Fruit fly (Drosophila melanogaster) whole organism, prepupa: ENCODE results near the gene His2Av.

Experiments
- Blimp-1 ChIP-seq: fragments of 200-800 bp; sonication (Bioruptor generic); optimal IDR thresholded peaks from 3 replicates; lab custom pipeline; 2017; ENCODE audit warnings: missing biosample characterization, missing genetic modification characterization, mild to moderate bottlenecking, moderate library complexity, missing genetic modification reagents
- CG10631 ChIP-seq: fragments of 200-800 bp; sonication (Bioruptor generic); optimal IDR thresholded peaks from 2 replicates; lab custom pipeline; 2016; ENCODE audit warnings: missing biosample characterization, missing genetic modification characterization
- CG10669 ChIP-seq: fragments of 200-800 bp; sonication (Bioruptor generic); optimal IDR thresholded peaks from 3 replicates; lab custom pipeline; 2018; ENCODE audit warnings: missing biosample characterization, mild to moderate bottlenecking, missing genetic modification characterization, moderate library complexity
- CG11294 ChIP-seq: fragments of 200-800 bp; sonication (Bioruptor generic); IDR thresholded peaks from 2 replicates; pipeline ENCODE4 v1.3.6; 2022; ENCODE audit warnings: missing biosample characterization, missing genetic modification characterization
- CG11762 ChIP-seq: fragments of 200-800 bp; sonication (Bioruptor generic); optimal IDR thresholded peaks from 3 replicates; lab custom pipeline; 2016; ENCODE audit warnings: missing biosample characterization, missing genetic modification characterization; ENCODE audit not compliant: insufficient read depth
- CG11902 ChIP-seq: fragments of 200-800 bp; sonication (Bioruptor generic); optimal IDR thresholded peaks from 3 replicates; lab custom pipeline; 2016; ENCODE audit warnings: missing biosample characterization, missing genetic modification characterization
- CG15336 ChIP-seq: fragments of 200-800 bp; sonication (Bioruptor generic); IDR thresholded peaks from 2 replicates; pipeline ENCODE4 v1.3.6; 2022; ENCODE audit warnings: missing biosample characterization, missing genetic modification characterization
- CG1621 ChIP-seq: fragments of 200-800 bp; sonication (Bioruptor generic); optimal IDR thresholded peaks from 3 replicates; lab custom pipeline; 2018; ENCODE audit warnings: missing biosample characterization, mild to moderate bottlenecking, missing genetic modification characterization
- CG16779 ChIP-seq: fragments of 200-800 bp; sonication (Bioruptor generic); optimal IDR thresholded peaks from 3 replicates; lab custom pipeline; 2017; ENCODE audit warnings: missing biosample characterization, mild to moderate bottlenecking, missing genetic modification characterization
- CG3032 ChIP-seq: fragments of 200-800 bp; optimal IDR thresholded peaks from 2 replicates; lab custom pipeline; 2019; ENCODE audit warnings: missing biosample characterization, mild to moderate bottlenecking, missing genetic modification characterization, moderate library complexity
- CG31627 ChIP-seq: fragments of 200-800 bp; sonication (Bioruptor generic); optimal IDR thresholded peaks from 3 replicates; lab custom pipeline; 2016; ENCODE audit warnings: missing biosample characterization, missing genetic modification characterization
- CG32006 ChIP-seq: fragments of 200-800 bp; sonication (Bioruptor generic); optimal IDR thresholded peaks from 3 replicates; lab custom pipeline; 2017; ENCODE audit warnings: missing biosample characterization, mild to moderate bottlenecking, missing genetic modification characterization
- CG34406 ChIP-seq: fragments of 200-800 bp; sonication (Bioruptor generic); optimal IDR thresholded peaks from 3 replicates; lab custom pipeline; 2016; ENCODE audit warnings: missing biosample characterization, missing genetic modification characterization
- CG4318 ChIP-seq: fragments of 200-800 bp; sonication (Bioruptor generic); optimal IDR thresholded peaks from 3 replicates; lab custom pipeline; 2017; ENCODE audit warnings: missing biosample characterization, mild to moderate bottlenecking, missing genetic modification characterization
- CG6276 ChIP-seq: fragments of 200-800 bp; sonication (Bioruptor generic); optimal IDR thresholded peaks from 2 replicates; lab custom pipeline; 2017; ENCODE audit warnings: missing biosample characterization, mild to moderate bottlenecking, missing genetic modification characterization
- CG6808 ChIP-seq: fragments of 200-800 bp; sonication (Bioruptor generic); optimal IDR thresholded peaks from 3 replicates; lab custom pipeline; 2017; ENCODE audit warnings: missing biosample characterization, missing genetic modification characterization, mild to moderate bottlenecking, moderate library complexity, missing genetic modification reagents
- CG6854 ChIP-seq: fragments of 200-800 bp; sonication (Bioruptor generic); optimal IDR thresholded peaks from 2 replicates; lab custom pipeline; 2017; ENCODE audit warnings: missing biosample characterization, mild to moderate bottlenecking, missing genetic modification characterization
- CG7368 ChIP-seq: fragments of 200-800 bp; sonication (Bioruptor generic); optimal IDR thresholded peaks from 3 replicates; lab custom pipeline; 2016; ENCODE audit warnings: missing biosample characterization, missing genetic modification characterization
- CG8119 ChIP-seq: fragments of 200-800 bp; sonication (Bioruptor generic); IDR thresholded peaks from 3 replicates; pipeline ENCODE4 v1.3.6; 2022; ENCODE audit warnings: missing biosample characterization, missing genetic modification characterization
- CG8319 ChIP-seq: fragments of 200-800 bp; sonication (Bioruptor generic); optimal IDR thresholded peaks from 3 replicates; lab custom pipeline; 2016; ENCODE audit warnings: missing biosample characterization, missing genetic modification characterization
- CG8632 ChIP-seq: fragments of 200-800 bp; sonication (Bioruptor generic); optimal IDR thresholded peaks from 3 replicates; lab custom pipeline; 2016; ENCODE audit warnings: missing biosample characterization, missing genetic modification characterization
- CG9139 ChIP-seq: fragments of 200-800 bp; sonication (Bioruptor generic); optimal IDR thresholded peaks from 3 replicates; lab custom pipeline; 2017; ENCODE audit warnings: missing biosample characterization, mild to moderate bottlenecking, missing genetic modification characterization
- Eip75B ChIP-seq: fragments of 200-800 bp; sonication (Bioruptor generic); optimal IDR thresholded peaks from 3 replicates; lab custom pipeline; 2016; ENCODE audit warnings: missing biosample characterization, missing genetic modification characterization
- Eip93F ChIP-seq: fragments of 200-800 bp; sonication (Bioruptor generic); optimal IDR thresholded peaks from 2 replicates; lab custom pipeline; 2016; ENCODE audit warnings: missing biosample characterization, mild to moderate bottlenecking, missing genetic modification characterization
- Ets21C ChIP-seq: fragments of 200-800 bp; sonication (Bioruptor generic); optimal IDR thresholded peaks from 3 replicates; lab custom pipeline; 2016; ENCODE audit warnings: missing biosample characterization, missing genetic modification characterization
- Ets96B ChIP-seq: fragments of 200-800 bp; optimal IDR thresholded peaks from 2 replicates; lab custom pipeline; 2019; ENCODE audit warnings: missing biosample characterization, mild to moderate bottlenecking, missing genetic modification characterization, moderate library complexity
- Gug ChIP-seq: fragments of 200-800 bp; sonication (Bioruptor generic); IDR thresholded peaks from 2 replicates; pipeline ENCODE4 v1.3.6; 2022; ENCODE audit warnings: missing biosample characterization, missing genetic modification characterization
- Hr4 ChIP-seq: fragments of 200-800 bp; sonication (Bioruptor generic); optimal IDR thresholded peaks from 3 replicates; lab custom pipeline; 2016; ENCODE audit warnings: missing biosample characterization, missing genetic modification characterization
- Lpt ChIP-seq: fragments of 200-800 bp; sonication (Bioruptor generic); optimal IDR thresholded peaks from 3 replicates; lab custom pipeline; 2016; ENCODE audit warnings: missing biosample characterization, missing genetic modification characterization
- Met ChIP-seq: fragments of 200-800 bp; sonication (Bioruptor generic); optimal IDR thresholded peaks from 3 replicates; lab custom pipeline; 2016; ENCODE audit warnings: missing biosample characterization, missing genetic modification characterization
- OdsH ChIP-seq: fragments of 200-800 bp; sonication (Bioruptor generic); optimal IDR thresholded peaks from 3 replicates; lab custom pipeline; 2016; ENCODE audit warnings: missing biosample characterization, missing genetic modification characterization
- Smox ChIP-seq: fragments of 200-800 bp; sonication (Bioruptor generic); optimal IDR thresholded peaks from 3 replicates; lab custom pipeline; 2016; ENCODE audit warnings: missing biosample characterization, missing genetic modification characterization
- Sox15 ChIP-seq: fragments of 200-800 bp; sonication (Bioruptor generic); optimal IDR thresholded peaks from 3 replicates; lab custom pipeline; 2016; ENCODE audit warnings: missing biosample characterization, missing genetic modification characterization
- achi ChIP-seq: fragments of 200-800 bp; sonication (Bioruptor generic); optimal IDR thresholded peaks from 3 replicates; lab custom pipeline; 2016; ENCODE audit warnings: missing biosample characterization, missing genetic modification characterization
- acj6 ChIP-seq: fragments of 200-800 bp; sonication (Bioruptor generic); optimal IDR thresholded peaks from 3 replicates; lab custom pipeline; 2016; ENCODE audit warnings: missing biosample characterization, missing genetic modification characterization
- cyc ChIP-seq: fragments of 200-800 bp; sonication (Bioruptor generic); optimal IDR thresholded peaks from 3 replicates; lab custom pipeline; 2016; ENCODE audit warnings: missing biosample characterization, missing genetic modification characterization
- dsx ChIP-seq: fragments of 200-800 bp; optimal IDR thresholded peaks from 3 replicates; lab custom pipeline; 2019; ENCODE audit warnings: missing biosample characterization, mild to moderate bottlenecking, missing genetic modification characterization, moderate library complexity; ENCODE audit not compliant: poor library complexity, severe bottlenecking
- eg ChIP-seq: fragments of 200-800 bp; sonication (Bioruptor generic); IDR thresholded peaks from 3 replicates; pipeline ENCODE4 v1.3.6; 2022; ENCODE audit warnings: missing biosample characterization, missing genetic modification characterization
- fd85E ChIP-seq: fragments of 200-800 bp; sonication (Bioruptor generic); optimal IDR thresholded peaks from 3 replicates; lab custom pipeline; 2016; ENCODE audit warnings: missing biosample characterization, missing genetic modification characterization
- lz ChIP-seq: fragments of 200-800 bp; sonication (Bioruptor generic); optimal IDR thresholded peaks from 3 replicates; lab custom pipeline; 2016; ENCODE audit warnings: missing biosample characterization, missing genetic modification characterization
- pdm3 ChIP-seq: fragments of 200-800 bp; sonication (Bioruptor generic); optimal IDR thresholded peaks from 3 replicates; lab custom pipeline; 2016; ENCODE audit warnings: missing biosample characterization, missing genetic modification characterization
- salr ChIP-seq, 2 experiments: fragments of 200-800 bp; sonication (Bioruptor generic); optimal IDR thresholded peaks; 3 replicates each; lab custom pipeline; 2016 to 2018; ENCODE audit warnings: missing biosample characterization in 2 of 2, missing genetic modification characterization in 2 of 2, mild to moderate bottlenecking in 1 of 2
- spab ChIP-seq: fragments of 200-800 bp; sonication (Bioruptor generic); optimal IDR thresholded peaks from 2 replicates; lab custom pipeline; 2017; ENCODE audit warnings: missing biosample characterization, mild to moderate bottlenecking, missing genetic modification characterization, missing genetic modification reagents
- svp ChIP-seq: fragments of 200-800 bp; sonication (Bioruptor generic); peaks from one replicate; lab custom pipeline; 2016; ENCODE audit warnings: missing biosample characterization, missing genetic modification characterization
- topi ChIP-seq: fragments of 200-800 bp; sonication (Bioruptor generic); optimal IDR thresholded peaks from 3 replicates; lab custom pipeline; 2016; ENCODE audit warnings: missing biosample characterization, missing genetic modification characterization
- vri ChIP-seq: fragments of 200-800 bp; sonication (Bioruptor generic); optimal IDR thresholded peaks from 3 replicates; lab custom pipeline; 2016; ENCODE audit warnings: missing biosample characterization, mild to moderate bottlenecking, missing genetic modification characterization

His2Av gene

dm6 chr3R:26866577-26867456, at the start of gene His2Av, which contains the start of gene ball (continued):
- TF ChIP-seq CG8119 (GFP tag; lab: Robert Waterston, UW) (peak; percentile 52; the same call in 1 of the 3 replicates), topi (GFP tag; lab: Kevin White, UChicago) (peak; percentile 70), Met (GFP tag; lab: Kevin White, UChicago) (peak; percentile 76), spab (GFP tag; lab: Kevin White, UChicago) (peak; percentile 18), CG10669 (GFP tag; lab: Kevin White, UChicago) (peak; percentile 53), achi (GFP tag; lab: Kevin White, UChicago) (peak; percentile 80), CG16779 (no peak), CG11294 (GFP tag; lab: Robert Waterston, UW) (peak; percentile 27; the same call in 1 of the 2 replicates), CG8319 (GFP tag; lab: Kevin White, UChicago) (peak; percentile 72), Eip75B (GFP tag; lab: Kevin White, UChicago) (peak; percentile 83)

dm6 chr3R:26821117-26821516, 45.6 kb upstream of the His2Av start:
- peak; percentile 68 for TF ChIP-seq CG6808
- peak; percentile 44 for TF ChIP-seq CG4318 (GFP tag; lab: Kevin White, UChicago)
- TF ChIP-seq Hr4, result peak; percentile 70
- TF ChIP-seq CG3032 (tag; lab: Kevin White, UChicago), result peak; percentile 69
- TF ChIP-seq CG11294 (GFP tag; lab: Robert Waterston, UW), result peak; percentile 42; the same call in 1 of the 2 replicates
- peak; percentile 36 for TF ChIP-seq Gug (GFP tag; lab: Robert Waterston, UW)
- TF ChIP-seq CG10631, result peak; percentile 72
- TF ChIP-seq CG16779, result peak; percentile 15
- TF ChIP-seq pdm3, result peak; percentile 80
- TF ChIP-seq svp, result peak; percentile 93
- peak; percentile 82 for TF ChIP-seq OdsH (GFP tag; lab: Kevin White, UChicago)
- TF ChIP-seq CG10669 (GFP tag; lab: Kevin White, UChicago), result peak; percentile 66
- peak; percentile 72 for TF ChIP-seq CG34406 (GFP tag; lab: Kevin White, UChicago)
- TF ChIP-seq CG11902 (GFP tag; lab: Kevin White, UChicago), result peak; percentile 72
- TF ChIP-seq acj6 (GFP tag; lab: Kevin White, UChicago), result peak; percentile 83
- peak; percentile 78 for TF ChIP-seq Smox (GFP tag; lab: Kevin White, UChicago)
- peak; percentile 19 for TF ChIP-seq CG6854 (GFP tag; lab: Kevin White, UChicago)
- TF ChIP-seq Ets21C (GFP tag; lab: Kevin White, UChicago), result peak; percentile 78
- peak; percentile 42 for TF ChIP-seq Blimp-1 (GFP tag; lab: Kevin White, UChicago)
- peak; percentile 50 for TF ChIP-seq CG6276 (GFP tag; lab: Kevin White, UChicago)
- TF ChIP-seq Sox15, result peak; percentile 47
- TF ChIP-seq achi (GFP tag; lab: Kevin White, UChicago), result peak; percentile 79
- TF ChIP-seq CG31627 (GFP tag; lab: Kevin White, UChicago), result peak; percentile 82
- peak; percentile 57 for TF ChIP-seq vri
- peak; percentile 52 for TF ChIP-seq CG8632 (GFP tag; lab: Kevin White, UChicago)
- peak; percentile 68 for TF ChIP-seq CG1621 (tag; lab: Kevin White, UChicago)
- peak; percentile 47 to 52 for TF ChIP-seq salr (GFP tag; optimal IDR thresholded peaks at IDR 0.05; lab: Kevin White, UChicago)
- peak; percentile 74 for TF ChIP-seq eg (GFP tag; lab: Robert Waterston, UW)
- peak; percentile 61 for TF ChIP-seq CG8319 (GFP tag; lab: Kevin White, UChicago)
- TF ChIP-seq CG9139 (GFP tag; lab: Kevin White, UChicago), result peak; percentile 51
- peak; percentile 79 for TF ChIP-seq lz (GFP tag; lab: Kevin White, UChicago)
- peak; percentile 85 for TF ChIP-seq cyc (GFP tag; lab: Kevin White, UChicago)
- peak; percentile 67 for TF ChIP-seq CG32006 (GFP tag; lab: Kevin White, UChicago)
- TF ChIP-seq Ets96B (tag; lab: Kevin White, UChicago), result peak; percentile 74
- peak; percentile 39 for TF ChIP-seq Lpt (GFP tag; lab: Kevin White, UChicago)
- peak; percentile 81 for TF ChIP-seq CG7368 (GFP tag; lab: Kevin White, UChicago)
- peak; percentile 66 for TF ChIP-seq Eip75B (GFP tag; lab: Kevin White, UChicago)
- TF ChIP-seq spab (GFP tag; lab: Kevin White, UChicago), result peak; percentile 72
- TF ChIP-seq fd85E (GFP tag; lab: Kevin White, UChicago), result peak; percentile 43
- peak; percentile 67 for TF ChIP-seq dsx (GFP tag; lab: Kevin White, UChicago)
- peak; percentile 83 for TF ChIP-seq topi (GFP tag; lab: Kevin White, UChicago)
- peak; percentile 62; the same call in 1 of the 2 replicates for TF ChIP-seq CG15336
- TF ChIP-seq CG11762 (GFP tag; lab: Kevin White, UChicago), result peak; percentile 56
- no peak for TF ChIP-seq Eip93F (GFP tag; lab: Kevin White, UChicago)
